Worm (Caenorhabditis elegans) whole organism, L4/young adult: ENCODE data around the gene C08F8.6.

Source experiments
- W03F9.2 ChIP-seq: fragments of 150-350 bp; optimal IDR thresholded peaks from 2 replicates; lab custom pipeline; 2014; ENCODE audit warnings: missing biosample characterization, missing genetic modification characterization
- dao-5 ChIP-seq: sonication (generic microtip); optimal IDR thresholded peaks from 2 replicates; lab custom pipeline; 2016; ENCODE audit warnings: missing genotype, missing genetic modification characterization, moderate library complexity, missing compliant biosample characterization
- him-1 ChIP-seq: sonication (generic microtip); optimal IDR thresholded peaks from 2 replicates; lab custom pipeline; 2016; ENCODE audit warnings: missing genotype, missing genetic modification reagents, missing genetic modification characterization, missing compliant biosample characterization

- TF ChIP-seq him-1 (tag; lab: Kevin White, UChicago) (peak; percentile 40), dao-5 (tag; lab: Kevin White, UChicago) (no peak), W03F9.2 (tag; lab: Kevin White, UChicago) (peak; percentile 92)
These were observed 15.1 kb downstream of the C08F8.6 start, which contains the start of the genes F01G4.6 and pfd-1 for ce11 chrIV:11149454-11150163.
